Fruit fly (Drosophila melanogaster) whole organism, wandering third instar larva: ENCODE data around the gene betaCOP.

Experiments used
- Abd-B ChIP-seq: fragments of >200 bp; optimal IDR thresholded peaks from 2 replicates; lab custom pipeline; 2017; ENCODE audit warnings: missing biosample characterization, missing genetic modification characterization
- Dfd ChIP-seq: fragments of >200 bp; optimal IDR thresholded peaks from 2 replicates; lab custom pipeline; 2017; ENCODE audit warnings: missing biosample characterization, missing genetic modification characterization
- Dif ChIP-seq: fragments of 200-275, 200-300 bp; sonication (Bioruptor generic); optimal IDR thresholded peaks from 2 replicates; lab custom pipeline; 2018; ENCODE audit warnings: missing biosample characterization, missing genetic modification characterization; ENCODE audit not compliant: partially characterized antibody
- GATAd ChIP-seq: sonication (Bioruptor generic); optimal IDR thresholded peaks from 2 replicates; lab custom pipeline; 2016; ENCODE audit warnings: missing biosample characterization, missing genetic modification characterization
- Myc ChIP-seq: fragments of >200 bp; optimal IDR thresholded peaks from 2 replicates; lab custom pipeline; 2017
- Sp1 ChIP-seq: fragments of 200-800 bp; sonication (Bioruptor generic); optimal IDR thresholded peaks from 3 replicates; lab custom pipeline; 2019; ENCODE audit warnings: missing biosample characterization, mild to moderate bottlenecking, missing genetic modification characterization, moderate library complexity
- Vsx2 ChIP-seq: fragments of 200-300, 225-300 bp; sonication (Bioruptor generic); optimal IDR thresholded peaks from 2 replicates; lab custom pipeline; 2018; ENCODE audit warnings: missing biosample characterization, missing genetic modification characterization; ENCODE audit not compliant: partially characterized antibody
- dl ChIP-seq, 2 experiments: fragments of 175-275, 200-275 bp in 1 of 2; fragments of 200-275 bp in 1 of 2; sonication (Bioruptor generic); optimal IDR thresholded peaks; lab custom pipeline; 2018; ENCODE audit warnings: mild to moderate bottlenecking in 2 of 2, missing biosample characterization in 2 of 2, missing genetic modification characterization in 2 of 2, moderate library complexity in 2 of 2; ENCODE audit not compliant: partially characterized antibody in 2 of 2, insufficient read depth in 1 of 2
- jim ChIP-seq: fragments of 175-275, 200-325 bp; sonication (Bioruptor generic); optimal IDR thresholded peaks from 2 replicates; lab custom pipeline; 2016; ENCODE audit warnings: missing biosample characterization, mild to moderate bottlenecking, missing genetic modification characterization
- pan ChIP-seq: fragments of >200 bp; optimal IDR thresholded peaks from 2 replicates; lab custom pipeline; 2017
- woc ChIP-seq: sonication (Bioruptor generic); optimal IDR thresholded peaks from 2 replicates; lab custom pipeline; 2016; ENCODE audit warnings: missing biosample characterization, mild to moderate bottlenecking, missing genetic modification characterization

- TF ChIP-seq woc (no peak), Myc (no peak), Sp1 (GFP tag; lab: Kevin White, UChicago) (no peak), jim (GFP tag; lab: Kevin White, UChicago) (no peak), Dfd (no peak), Dif (no peak), Abd-B (no peak), dl (GFP tag; optimal IDR thresholded peaks at IDR 0.05; lab: Kevin White, UChicago; ENCODE audit: insufficient read depth in 1 of 2, partially characterized antibody in 2 of 2) (no peak), pan (lab: Kevin White, UChicago) (no peak), Vsx2 (GFP tag; lab: Kevin White, UChicago) (no peak), GATAd (GFP tag; lab: Kevin White, UChicago) (no peak)
Observed at dm6 chrX:18363423-18363822, 21.6 kb downstream of the betaCOP start.
